Fruit fly (Drosophila melanogaster) whole organism, embryonic: Measurements from ENCODE around the gene Ras85D.

Experiments used
- ATbp ChIP-seq: fragments of 200-800 bp; sonication (Bioruptor generic); optimal IDR thresholded peaks from 2 replicates; lab custom pipeline; 2017; ENCODE audit warnings: missing biosample characterization, mild to moderate bottlenecking, missing genetic modification characterization, missing genetic modification reagents
- B-H2 ChIP-seq: fragments of 200-800 bp; sonication (Bioruptor generic); optimal IDR thresholded peaks from 2 replicates; lab custom pipeline; 2018; ENCODE audit warnings: missing biosample characterization, mild to moderate bottlenecking, missing genetic modification characterization
- Blimp-1 ChIP-seq: fragments of 200-800 bp; sonication (Bioruptor generic); optimal IDR thresholded peaks from 3 replicates; lab custom pipeline; 2018; ENCODE audit warnings: missing biosample characterization, missing genetic modification characterization, mild to moderate bottlenecking, moderate library complexity, missing genetic modification reagents
- CG12104 ChIP-seq: fragments of 200-800 bp; sonication (Bioruptor generic); optimal IDR thresholded peaks from 3 replicates; lab custom pipeline; 2016; ENCODE audit warnings: missing biosample characterization, missing genetic modification characterization
- CG14710 ChIP-seq: fragments of 200-800 bp; sonication (Bioruptor generic); optimal IDR thresholded peaks from 3 replicates; lab custom pipeline; 2019; ENCODE audit warnings: missing biosample characterization, mild to moderate bottlenecking, missing genetic modification characterization, moderate library complexity
- CG15269 ChIP-seq: fragments of 200-800 bp; sonication (Bioruptor generic); optimal IDR thresholded peaks from 2 replicates; lab custom pipeline; 2018; ENCODE audit warnings: missing biosample characterization, mild to moderate bottlenecking, missing genetic modification characterization, moderate library complexity
- CG15479 ChIP-seq: fragments of 200-800 bp; sonication (Bioruptor generic); optimal IDR thresholded peaks from 3 replicates; lab custom pipeline; 2019; ENCODE audit warnings: missing biosample characterization, mild to moderate bottlenecking, missing genetic modification characterization, moderate library complexity
- CG15601 ChIP-seq: fragments of 200-800 bp; sonication (Bioruptor generic); optimal IDR thresholded peaks from 3 replicates; lab custom pipeline; 2019; ENCODE audit warnings: missing biosample characterization, mild to moderate bottlenecking, missing genetic modification characterization, moderate library complexity
- CG17359 ChIP-seq: fragments of 200-800 bp; sonication (Bioruptor generic); optimal IDR thresholded peaks from 3 replicates; lab custom pipeline; 2018; ENCODE audit warnings: missing biosample characterization, mild to moderate bottlenecking, missing genetic modification characterization, moderate library complexity
- CG17385 ChIP-seq: fragments of 200-800 bp; sonication (Bioruptor generic); optimal IDR thresholded peaks from 3 replicates; lab custom pipeline; 2018; ENCODE audit warnings: missing biosample characterization, mild to moderate bottlenecking, missing genetic modification characterization
- CG17568 ChIP-seq: fragments of 200-800 bp; sonication (Bioruptor generic); optimal IDR thresholded peaks from 2 replicates; lab custom pipeline; 2018; ENCODE audit warnings: missing biosample characterization, mild to moderate bottlenecking, missing genetic modification characterization, moderate library complexity
- CG2678 ChIP-seq: fragments of 200-800 bp; sonication (Bioruptor generic); optimal IDR thresholded peaks from 3 replicates; lab custom pipeline; 2019; ENCODE audit warnings: missing biosample characterization, mild to moderate bottlenecking, missing genetic modification characterization, moderate library complexity
- CG2712 ChIP-seq: fragments of 200-800 bp; optimal IDR thresholded peaks from 3 replicates; lab custom pipeline; 2019; ENCODE audit warnings: missing biosample characterization, mild to moderate bottlenecking, missing genetic modification characterization, moderate library complexity
- CG32532 ChIP-seq: fragments of 200-800 bp; sonication (Bioruptor generic); IDR thresholded peaks from 2 replicates; pipeline ENCODE4 v1.3.6; 2022; ENCODE audit warnings: missing biosample characterization, missing genetic modification characterization
- CG5180 ChIP-seq: fragments of 200-800 bp; sonication (Bioruptor generic); optimal IDR thresholded peaks from 3 replicates; lab custom pipeline; 2017; ENCODE audit warnings: missing biosample characterization, missing genetic modification characterization, mild to moderate bottlenecking, moderate library complexity, missing genetic modification reagents
- CG6254 ChIP-seq: fragments of 200-800 bp; sonication (Bioruptor generic); optimal IDR thresholded peaks from 3 replicates; lab custom pipeline; 2017; ENCODE audit warnings: mild to moderate bottlenecking, missing biosample characterization, missing genetic modification reagents, missing genetic modification characterization
- CG6683 ChIP-seq: fragments of 200-800 bp; sonication (Bioruptor generic); optimal IDR thresholded peaks from 2 replicates; lab custom pipeline; 2017; ENCODE audit warnings: missing biosample characterization, mild to moderate bottlenecking, missing genetic modification characterization, missing genetic modification reagents
- CG7987 ChIP-seq: fragments of 200-800 bp; sonication (Bioruptor generic); optimal IDR thresholded peaks from 2 replicates; lab custom pipeline; 2018; ENCODE audit warnings: missing biosample characterization, mild to moderate bottlenecking, missing genetic modification characterization, moderate library complexity
- CG8290 ChIP-seq, 3 experiments: fragments of 200-800 bp; sonication (Bioruptor generic); optimal IDR thresholded peaks; 2 replicates each; lab custom pipeline; 2016 to 2019; ENCODE audit warnings: missing biosample characterization in 3 of 3, missing genetic modification characterization in 3 of 3, mild to moderate bottlenecking in 2 of 3, moderate library complexity in 1 of 3
- CG9437 ChIP-seq: fragments of 200-800 bp; sonication (Bioruptor generic); optimal IDR thresholded peaks from 2 replicates; lab custom pipeline; 2018; ENCODE audit warnings: missing biosample characterization, mild to moderate bottlenecking, missing genetic modification characterization
- D19A ChIP-seq: fragments of 200-800 bp; optimal IDR thresholded peaks from 3 replicates; lab custom pipeline; 2019; ENCODE audit warnings: missing biosample characterization, mild to moderate bottlenecking, missing genetic modification characterization, moderate library complexity
- Dek ChIP-seq: fragments of 200-800 bp; sonication (Bioruptor generic); optimal IDR thresholded peaks from 3 replicates; lab custom pipeline; 2019; ENCODE audit warnings: missing biosample characterization, mild to moderate bottlenecking, missing genetic modification characterization, moderate library complexity
- ERR ChIP-seq: fragments of 200-800 bp; sonication (Bioruptor generic); optimal IDR thresholded peaks from 2 replicates; lab custom pipeline; 2016; ENCODE audit warnings: missing biosample characterization, missing genetic modification characterization
- Eip74EF ChIP-seq, 2 experiments: fragments of 200-800 bp in 1 of 2; fragments of >200 bp in 1 of 2; sonication (Bioruptor generic) in 1 of 2; optimal IDR thresholded peaks; 2 replicates each; lab custom pipeline; 2017 to 2019; ENCODE audit warnings: missing biosample characterization in 2 of 2, missing genetic modification characterization in 2 of 2, mild to moderate bottlenecking in 1 of 2, moderate library complexity in 1 of 2
- Fer1 ChIP-seq: fragments of 200-800 bp; sonication (Bioruptor generic); optimal IDR thresholded peaks from 2 replicates; lab custom pipeline; 2017; ENCODE audit warnings: missing biosample characterization, mild to moderate bottlenecking, missing genetic modification characterization
- HHEX ChIP-seq: fragments of 200-800 bp; sonication (Bioruptor generic); optimal IDR thresholded peaks from 3 replicates; lab custom pipeline; 2017; ENCODE audit warnings: missing biosample characterization, mild to moderate bottlenecking, missing genetic modification characterization, missing genetic modification reagents
- HLHmδ ChIP-seq: fragments of 200-800 bp; sonication (Bioruptor generic); optimal IDR thresholded peaks from 2 replicates; lab custom pipeline; 2018; ENCODE audit warnings: missing biosample characterization, mild to moderate bottlenecking, missing genetic modification characterization, moderate library complexity
- Hr78 ChIP-seq, 2 experiments: fragments of 200-800 bp in 1 of 2; fragments of >200 bp in 1 of 2; sonication (Bioruptor generic) in 1 of 2; optimal IDR thresholded peaks; 2 replicates each; lab custom pipeline; 2017 to 2019; ENCODE audit warnings: missing biosample characterization in 2 of 2, missing genetic modification characterization in 2 of 2, mild to moderate bottlenecking in 1 of 2, moderate library complexity in 1 of 2
- Med ChIP-seq: fragments of 200-800 bp; sonication (Bioruptor generic); peaks from one replicate; lab custom pipeline; 2016; ENCODE audit warnings: missing biosample characterization, missing genetic modification characterization, mild to moderate bottlenecking, inconsistent platforms, moderate library complexity
- Sox100B ChIP-seq: fragments of 200-800 bp; sonication (Bioruptor generic); optimal IDR thresholded peaks from 3 replicates; lab custom pipeline; 2018; ENCODE audit warnings: missing biosample characterization, mild to moderate bottlenecking, missing genetic modification characterization
- Trl ChIP-seq, 3 experiments: fragments of >200 bp in 2 of 3; fragments of 200-800 bp in 1 of 3; sonication (Bioruptor generic) in 1 of 3; optimal IDR thresholded peaks; 2 replicates in 1 of 3; 3 replicates in 2 of 3; lab custom pipeline; 2016 to 2017; ENCODE audit warnings: missing biosample characterization in 1 of 3, missing genetic modification characterization in 1 of 3
- bowl ChIP-seq: fragments of 200-800 bp; sonication (Bioruptor generic); IDR thresholded peaks from 2 replicates; pipeline ENCODE4 v1.3.6; 2022; ENCODE audit warnings: missing biosample characterization, missing genetic modification characterization
- cg ChIP-seq: fragments of 200-800 bp; sonication (Bioruptor generic); optimal IDR thresholded peaks from 3 replicates; lab custom pipeline; 2019; ENCODE audit warnings: missing biosample characterization, mild to moderate bottlenecking, missing genetic modification characterization, moderate library complexity
- chif ChIP-seq, 2 experiments: fragments of 200-800 bp; sonication (Bioruptor generic); optimal IDR thresholded peaks; 3 replicates each; lab custom pipeline; 2016; ENCODE audit warnings: missing biosample characterization in 2 of 2, missing genetic modification characterization in 2 of 2
- exex ChIP-seq: fragments of 200-800 bp; sonication (Bioruptor generic); optimal IDR thresholded peaks from 4 replicates; lab custom pipeline; 2018; ENCODE audit warnings: missing biosample characterization, mild to moderate bottlenecking, missing genetic modification characterization, moderate library complexity
- kah ChIP-seq: fragments of 200-800 bp; sonication (Bioruptor generic); optimal IDR thresholded peaks from 2 replicates; lab custom pipeline; 2018; ENCODE audit warnings: missing biosample characterization, mild to moderate bottlenecking, missing genetic modification characterization
- ken ChIP-seq: fragments of 200-800 bp; sonication (Bioruptor generic); IDR thresholded peaks from 3 replicates; pipeline ENCODE4 v1.3.6; 2022; ENCODE audit warnings: missing biosample characterization, missing genetic modification characterization
- lab ChIP-seq: fragments of 200-800 bp; sonication (Bioruptor generic); optimal IDR thresholded peaks from 3 replicates; lab custom pipeline; 2017; ENCODE audit warnings: missing biosample characterization, missing genetic modification characterization, mild to moderate bottlenecking, moderate library complexity, missing genetic modification reagents
- mirr ChIP-seq: fragments of 200-800 bp; sonication (Bioruptor generic); optimal IDR thresholded peaks from 3 replicates; lab custom pipeline; 2018; ENCODE audit warnings: missing biosample characterization, mild to moderate bottlenecking, missing genetic modification characterization
- nerfin-1 ChIP-seq: fragments of 200-800 bp; sonication (Bioruptor generic); optimal IDR thresholded peaks from 3 replicates; lab custom pipeline; 2019; ENCODE audit warnings: missing biosample characterization, mild to moderate bottlenecking, missing genetic modification characterization, moderate library complexity
- nom ChIP-seq: fragments of 200-800 bp; sonication (Bioruptor generic); optimal IDR thresholded peaks from 2 replicates; lab custom pipeline; 2017; ENCODE audit warnings: missing biosample characterization, missing genetic modification characterization, mild to moderate bottlenecking, moderate library complexity, missing genetic modification reagents
- oc ChIP-seq: fragments of 200-800 bp; sonication (Bioruptor generic); optimal IDR thresholded peaks from 2 replicates; lab custom pipeline; 2018; ENCODE audit warnings: missing biosample characterization, mild to moderate bottlenecking, missing genetic modification characterization, moderate library complexity
- onecut ChIP-seq: fragments of 200-800 bp; sonication (Bioruptor generic); IDR thresholded peaks from 2 replicates; pipeline ENCODE4 v1.3.6; 2022; ENCODE audit warnings: missing biosample characterization, missing genetic modification characterization
- pita ChIP-seq: fragments of 200-800 bp; sonication (Bioruptor generic); optimal IDR thresholded peaks from 2 replicates; lab custom pipeline; 2017; ENCODE audit warnings: missing biosample characterization, mild to moderate bottlenecking, missing genetic modification characterization
- trem ChIP-seq: fragments of 200-800 bp; optimal IDR thresholded peaks from 3 replicates; lab custom pipeline; 2019; ENCODE audit warnings: missing biosample characterization, mild to moderate bottlenecking, missing genetic modification characterization, moderate library complexity
- yki ChIP-seq: fragments of >200 bp; optimal IDR thresholded peaks from 3 replicates; lab custom pipeline; 2018

Gene Ras85D

dm6 chr3R:9550265-9551012 is 37.6 kb upstream of the Ras85D start:
- TF ChIP-seq Sox100B (GFP tag; lab: Kevin White, UChicago): peak; percentile 13
- TF ChIP-seq oc (tag; lab: Kevin White, UChicago): peak; percentile 50
- TF ChIP-seq CG9437 (GFP tag; lab: Kevin White, UChicago): peak; percentile 12
- TF ChIP-seq exex (tag; lab: Kevin White, UChicago): peak; percentile 39
- peak; percentile 36 for TF ChIP-seq lab (GFP tag; lab: Kevin White, UChicago)
- TF ChIP-seq yki (lab: Kevin White, UChicago): peak; percentile 96
- TF ChIP-seq Blimp-1 (GFP tag; lab: Kevin White, UChicago): peak; percentile 8
- TF ChIP-seq pita (GFP tag; lab: Kevin White, UChicago): no peak
- no peak for TF ChIP-seq Dek (tag; lab: Kevin White, UChicago)
- no peak for TF ChIP-seq ken (GFP tag; lab: Robert Waterston, UW)
- TF ChIP-seq CG2678 (tag; lab: Kevin White, UChicago): peak; percentile 13
- TF ChIP-seq CG32532 (GFP tag; lab: Robert Waterston, UW): no peak
- TF ChIP-seq nerfin-1: peak; percentile 25
- TF ChIP-seq Med (GFP tag; lab: Kevin White, UChicago): peak; percentile 66
- TF ChIP-seq CG5180: peak; percentile 40
- no peak for TF ChIP-seq CG12104 (GFP tag; lab: Kevin White, UChicago)
- TF ChIP-seq CG15269: peak; percentile 27
- TF ChIP-seq CG6683 (GFP tag; lab: Kevin White, UChicago): peak; percentile 19
- TF ChIP-seq CG15479: peak; percentile 41
- no peak for TF ChIP-seq CG8290 (GFP tag; optimal IDR thresholded peaks at IDR 0.05; lab: Kevin White, UChicago)
- TF ChIP-seq CG8290 (tag; optimal IDR thresholded peaks at IDR 0.05; lab: Kevin White, UChicago): peak in 1 of 2 experiments; percentile 12
- peak; percentile 7 for TF ChIP-seq trem (tag; lab: Kevin White, UChicago)
- TF ChIP-seq nom: peak; percentile 62
- peak; percentile 99 to 100 for TF ChIP-seq Trl (optimal IDR thresholded peaks at IDR 0.05; lab: Kevin White, UChicago)
- TF ChIP-seq Trl (GFP tag; optimal IDR thresholded peaks at IDR 0.05; lab: Kevin White, UChicago): peak; percentile 66
- TF ChIP-seq CG17359 (tag; lab: Kevin White, UChicago): peak; percentile 17
- no peak for TF ChIP-seq chif (GFP tag; optimal IDR thresholded peaks at IDR 0.05; lab: Kevin White, UChicago)
- TF ChIP-seq cg: peak; percentile 95
- peak; percentile 41 for TF ChIP-seq HLHmδ (GFP tag; lab: Kevin White, UChicago)
- TF ChIP-seq ERR (GFP tag; lab: Kevin White, UChicago): peak; percentile 29
- TF ChIP-seq Fer1 (GFP tag; lab: Kevin White, UChicago): peak; percentile 26
- TF ChIP-seq CG15601 (tag; lab: Kevin White, UChicago): peak; percentile 52
- peak; percentile 16 for TF ChIP-seq CG2712 (tag; lab: Kevin White, UChicago)
- peak; percentile 1 for TF ChIP-seq mirr
- TF ChIP-seq D19A (tag; lab: Kevin White, UChicago): peak; percentile 63
- peak; percentile 34 to 39 for TF ChIP-seq Eip74EF (GFP tag; optimal IDR thresholded peaks at IDR 0.05; lab: Kevin White, UChicago)
- TF ChIP-seq B-H2: peak; percentile 45
- peak; percentile 18 for TF ChIP-seq CG17385 (GFP tag; lab: Kevin White, UChicago)
- TF ChIP-seq Hr78 (GFP tag; optimal IDR thresholded peaks at IDR 0.05; lab: Kevin White, UChicago): peak in 1 of 2 experiments; percentile 80
- peak; percentile 1 for TF ChIP-seq kah (GFP tag; lab: Kevin White, UChicago)
- TF ChIP-seq bowl (GFP tag; lab: Robert Waterston, UW): no peak
- no peak for TF ChIP-seq HHEX (GFP tag; lab: Kevin White, UChicago)
- peak; percentile 21 for TF ChIP-seq CG7987 (GFP tag; lab: Kevin White, UChicago)
- TF ChIP-seq CG6254 (GFP tag; lab: Kevin White, UChicago): peak; percentile 26
- peak; percentile 27 for TF ChIP-seq ATbp (GFP tag; lab: Kevin White, UChicago)
- peak; percentile 22 for TF ChIP-seq CG17568 (GFP tag; lab: Kevin White, UChicago)
- peak; percentile 14 for TF ChIP-seq CG14710 (tag; lab: Kevin White, UChicago)
- peak; percentile 4 for TF ChIP-seq onecut (GFP tag; lab: Robert Waterston, UW)
